Fruit fly (Drosophila melanogaster): Measurements from ENCODE around the gene CG14259.
A peak's percentile ranks its signal among the peaks of the same experiment; 100 is the strongest.

The CG14259 gene

DNA sequence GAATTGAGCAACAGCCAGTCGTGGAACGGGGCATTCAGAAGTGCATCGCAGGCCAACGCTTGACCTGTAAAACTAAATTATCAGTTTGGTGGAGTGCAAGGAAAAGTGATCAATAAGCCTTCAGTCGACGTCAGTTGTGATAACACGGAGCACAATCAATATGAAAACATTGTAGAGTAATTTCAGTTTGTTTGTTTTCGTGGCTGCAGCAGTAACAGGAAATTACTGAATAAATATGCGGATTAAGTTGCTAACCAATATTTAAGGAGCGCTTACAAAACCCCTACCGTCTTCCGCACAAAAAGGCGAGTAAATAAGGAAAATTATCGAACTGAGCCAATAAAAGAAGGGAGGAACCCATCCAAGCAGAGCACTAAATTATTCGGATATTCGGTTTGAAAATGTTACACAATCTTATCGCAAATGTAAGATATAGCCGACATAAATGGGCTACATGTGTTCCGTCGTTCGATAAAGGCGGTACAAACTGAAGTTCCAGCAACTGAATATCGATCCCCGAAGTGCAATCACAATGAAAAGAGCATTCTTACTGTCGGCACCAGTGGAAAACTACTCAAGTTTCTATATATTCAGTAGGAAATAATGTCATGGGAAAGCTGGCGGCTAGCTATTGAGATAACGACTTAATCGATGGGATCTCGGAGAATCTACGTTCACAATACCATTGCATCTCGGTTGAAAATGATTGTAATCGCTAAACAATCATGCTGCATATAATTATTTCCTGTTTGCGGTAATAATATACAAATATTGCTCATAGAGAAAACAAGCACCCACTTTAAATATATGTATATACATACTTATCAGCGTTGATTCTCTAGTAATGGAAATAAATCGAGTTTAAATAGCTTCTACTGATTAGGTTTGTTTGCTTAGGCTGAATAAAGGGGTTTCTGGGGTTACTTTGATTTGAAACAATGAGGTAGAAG is 41.6 kb downstream of the CG14259 start (continued):
- TF ChIP-seq fru (optimal IDR thresholded peaks at IDR 0.05) (no peak), Dek (tag; optimal IDR thresholded peaks at IDR 0.05) (peak; percentile 28), ken (GFP tag; IDR thresholded peaks at IDR 0.05) (no peak; the same call in 2 of the 3 replicates), fd102C (GFP tag; optimal IDR thresholded peaks at IDR 0.05) (peak; percentile 94), MTF-1 (GFP tag; optimal IDR thresholded peaks at IDR 0.05; ENCODE audit: borderline replicate concordance) (peak; percentile 78), CG7556 (GFP tag; optimal IDR thresholded peaks at IDR 0.05) (peak; percentile 65), sc (optimal IDR thresholded peaks at IDR 0.05) (no peak), sc (GFP tag; optimal IDR thresholded peaks at IDR 0.05) (peak; percentile 75), CG14667 (GFP tag; IDR thresholded peaks at IDR 0.05) (no peak), CG18011 (GFP tag; optimal IDR thresholded peaks at IDR 0.05) (peak; percentile 8), zfh2 (GFP tag; optimal IDR thresholded peaks at IDR 0.05) (no peak), CG12071 (GFP tag; optimal IDR thresholded peaks at IDR 0.05) (peak; percentile 69), repo (GFP tag; optimal IDR thresholded peaks at IDR 0.05) (peak; percentile 47), CG30431 (GFP tag; optimal IDR thresholded peaks at IDR 0.05) (peak; percentile 33), CG4617 (GFP tag; optimal IDR thresholded peaks at IDR 0.05; ENCODE audit: borderline replicate concordance) (no peak), HLH54F (GFP tag; optimal IDR thresholded peaks at IDR 0.05) (no peak), otp (GFP tag; IDR thresholded peaks at IDR 0.05) (peak; percentile 85; the same call in 2 of the 3 replicates), kni (GFP tag; optimal IDR thresholded peaks at IDR 0.05) (peak; percentile 66), jumu (GFP tag; optimal IDR thresholded peaks at IDR 0.05) (peak; percentile 27), D (optimal IDR thresholded peaks at IDR 0.05) (no peak), D (GFP tag; optimal IDR thresholded peaks at IDR 0.05) (peak; percentile 80), tap (tag; optimal IDR thresholded peaks at IDR 0.05) (peak; percentile 34), Sry-β (GFP tag; optimal IDR thresholded peaks at IDR 0.05) (peak; percentile 33), tx (GFP tag; optimal IDR thresholded peaks at IDR 0.05) (no peak), CG4854 (GFP tag; optimal IDR thresholded peaks at IDR 0.05) (peak; percentile 57), chn (GFP tag; optimal IDR thresholded peaks at IDR 0.05) (no peak), gfzf (GFP tag; optimal IDR thresholded peaks at IDR 0.05) (no peak), CG3726 (GFP tag; IDR thresholded peaks at IDR 0.05) (no peak), sisA (GFP tag; IDR thresholded peaks at IDR 0.05) (no peak), D19B (GFP tag; optimal IDR thresholded peaks at IDR 0.05) (no peak), ems (GFP tag; optimal IDR thresholded peaks at IDR 0.05) (peak; percentile 32), br (optimal IDR thresholded peaks at IDR 0.05) (no peak), CG4282 (GFP tag; optimal IDR thresholded peaks at IDR 0.05) (no peak), CG12769 (tag; optimal IDR thresholded peaks at IDR 0.05) (no peak), Adf1 (GFP tag; IDR thresholded peaks at IDR 0.05) (no peak), lov (optimal IDR thresholded peaks at IDR 0.05) (no peak), lov (GFP tag; IDR thresholded peaks at IDR 0.05) (peak; percentile 70; the same call in 1 of the 3 replicates), NK7.1 (GFP tag; optimal IDR thresholded peaks at IDR 0.05) (peak; percentile 62), CG34224 (GFP tag; IDR thresholded peaks at IDR 0.05; ENCODE audit: partially characterized antibody) (no peak), Trl (optimal IDR thresholded peaks at IDR 0.05) (no peak), Trl (GFP tag; optimal IDR thresholded peaks at IDR 0.05) (peak; percentile 80), CG9727 (GFP tag; optimal IDR thresholded peaks at IDR 0.05) (peak; percentile 88), fd96Cb (tag; optimal IDR thresholded peaks at IDR 0.05) (peak; percentile 52), knrl (GFP tag; IDR thresholded peaks at IDR 0.05; ENCODE audit: partially characterized antibody) (no peak), zen (tag; optimal IDR thresholded peaks at IDR 0.05) (peak; percentile 75), sens (GFP tag) (peak; percentile 95), seq (GFP tag; IDR thresholded peaks at IDR 0.05) (peak; percentile 73), CG33557 (GFP tag; optimal IDR thresholded peaks at IDR 0.05) (peak; percentile 80), crp (GFP tag; optimal IDR thresholded peaks at IDR 0.05) (peak in 1 of 2 experiments; percentile 9), CG12744 (GFP tag; optimal IDR thresholded peaks at IDR 0.05) (peak; percentile 78)
